Fruit fly (Drosophila melanogaster) whole organism, prepupa: ENCODE data around the gene CG33191.
A peak's percentile ranks its signal among the peaks of the same experiment; 100 is the strongest.

Source experiments
- Blimp-1 ChIP-seq: fragments of 200-800 bp; sonication (Bioruptor generic); optimal IDR thresholded peaks from 3 replicates; lab custom pipeline; 2017; ENCODE audit warnings: missing biosample characterization, missing genetic modification characterization, mild to moderate bottlenecking, moderate library complexity, missing genetic modification reagents
- CG10631 ChIP-seq: fragments of 200-800 bp; sonication (Bioruptor generic); optimal IDR thresholded peaks from 2 replicates; lab custom pipeline; 2016; ENCODE audit warnings: missing biosample characterization, missing genetic modification characterization
- CG10669 ChIP-seq: fragments of 200-800 bp; sonication (Bioruptor generic); optimal IDR thresholded peaks from 3 replicates; lab custom pipeline; 2018; ENCODE audit warnings: missing biosample characterization, mild to moderate bottlenecking, missing genetic modification characterization, moderate library complexity
- CG11294 ChIP-seq: fragments of 200-800 bp; sonication (Bioruptor generic); IDR thresholded peaks from 2 replicates; pipeline ENCODE4 v1.3.6; 2022; ENCODE audit warnings: missing biosample characterization, missing genetic modification characterization
- CG11902 ChIP-seq: fragments of 200-800 bp; sonication (Bioruptor generic); optimal IDR thresholded peaks from 3 replicates; lab custom pipeline; 2016; ENCODE audit warnings: missing biosample characterization, missing genetic modification characterization
- CG15336 ChIP-seq: fragments of 200-800 bp; sonication (Bioruptor generic); IDR thresholded peaks from 2 replicates; pipeline ENCODE4 v1.3.6; 2022; ENCODE audit warnings: missing biosample characterization, missing genetic modification characterization
- CG1621 ChIP-seq: fragments of 200-800 bp; sonication (Bioruptor generic); optimal IDR thresholded peaks from 3 replicates; lab custom pipeline; 2018; ENCODE audit warnings: missing biosample characterization, mild to moderate bottlenecking, missing genetic modification characterization
- CG3032 ChIP-seq: fragments of 200-800 bp; optimal IDR thresholded peaks from 2 replicates; lab custom pipeline; 2019; ENCODE audit warnings: missing biosample characterization, mild to moderate bottlenecking, missing genetic modification characterization, moderate library complexity
- CG31627 ChIP-seq: fragments of 200-800 bp; sonication (Bioruptor generic); optimal IDR thresholded peaks from 3 replicates; lab custom pipeline; 2016; ENCODE audit warnings: missing biosample characterization, missing genetic modification characterization
- CG34406 ChIP-seq: fragments of 200-800 bp; sonication (Bioruptor generic); optimal IDR thresholded peaks from 3 replicates; lab custom pipeline; 2016; ENCODE audit warnings: missing biosample characterization, missing genetic modification characterization
- CG3919 ChIP-seq: fragments of 200-800 bp; sonication (Bioruptor generic); optimal IDR thresholded peaks from 3 replicates; lab custom pipeline; 2016; ENCODE audit warnings: missing biosample characterization, missing genetic modification characterization
- CG6276 ChIP-seq: fragments of 200-800 bp; sonication (Bioruptor generic); optimal IDR thresholded peaks from 2 replicates; lab custom pipeline; 2017; ENCODE audit warnings: missing biosample characterization, mild to moderate bottlenecking, missing genetic modification characterization
- CG6792 ChIP-seq: fragments of 200-800 bp; sonication (Bioruptor generic); optimal IDR thresholded peaks from 3 replicates; lab custom pipeline; 2016; ENCODE audit warnings: missing biosample characterization, missing genetic modification characterization
- CG6808 ChIP-seq: fragments of 200-800 bp; sonication (Bioruptor generic); optimal IDR thresholded peaks from 3 replicates; lab custom pipeline; 2017; ENCODE audit warnings: missing biosample characterization, missing genetic modification characterization, mild to moderate bottlenecking, moderate library complexity, missing genetic modification reagents
- CG6854 ChIP-seq: fragments of 200-800 bp; sonication (Bioruptor generic); optimal IDR thresholded peaks from 2 replicates; lab custom pipeline; 2017; ENCODE audit warnings: missing biosample characterization, mild to moderate bottlenecking, missing genetic modification characterization
- CG7368 ChIP-seq: fragments of 200-800 bp; sonication (Bioruptor generic); optimal IDR thresholded peaks from 3 replicates; lab custom pipeline; 2016; ENCODE audit warnings: missing biosample characterization, missing genetic modification characterization
- CG8319 ChIP-seq: fragments of 200-800 bp; sonication (Bioruptor generic); optimal IDR thresholded peaks from 3 replicates; lab custom pipeline; 2016; ENCODE audit warnings: missing biosample characterization, missing genetic modification characterization
- CG8632 ChIP-seq: fragments of 200-800 bp; sonication (Bioruptor generic); optimal IDR thresholded peaks from 3 replicates; lab custom pipeline; 2016; ENCODE audit warnings: missing biosample characterization, missing genetic modification characterization
- CG9139 ChIP-seq: fragments of 200-800 bp; sonication (Bioruptor generic); optimal IDR thresholded peaks from 3 replicates; lab custom pipeline; 2017; ENCODE audit warnings: missing biosample characterization, mild to moderate bottlenecking, missing genetic modification characterization
- Eip78C ChIP-seq: fragments of 200-800 bp; sonication (Bioruptor generic); peaks from one replicate; lab custom pipeline; 2016; ENCODE audit warnings: missing biosample characterization, missing genetic modification characterization
- Eip93F ChIP-seq: fragments of 200-800 bp; sonication (Bioruptor generic); optimal IDR thresholded peaks from 2 replicates; lab custom pipeline; 2016; ENCODE audit warnings: missing biosample characterization, mild to moderate bottlenecking, missing genetic modification characterization
- Ets21C ChIP-seq: fragments of 200-800 bp; sonication (Bioruptor generic); optimal IDR thresholded peaks from 3 replicates; lab custom pipeline; 2016; ENCODE audit warnings: missing biosample characterization, missing genetic modification characterization
- Gug ChIP-seq: fragments of 200-800 bp; sonication (Bioruptor generic); IDR thresholded peaks from 2 replicates; pipeline ENCODE4 v1.3.6; 2022; ENCODE audit warnings: missing biosample characterization, missing genetic modification characterization
- Hr39 ChIP-seq: fragments of 200-800 bp; sonication (Bioruptor generic); optimal IDR thresholded peaks from 2 replicates; lab custom pipeline; 2016; ENCODE audit warnings: missing biosample characterization, missing genetic modification characterization
- Hr4 ChIP-seq: fragments of 200-800 bp; sonication (Bioruptor generic); optimal IDR thresholded peaks from 3 replicates; lab custom pipeline; 2016; ENCODE audit warnings: missing biosample characterization, missing genetic modification characterization
- Lpt ChIP-seq: fragments of 200-800 bp; sonication (Bioruptor generic); optimal IDR thresholded peaks from 3 replicates; lab custom pipeline; 2016; ENCODE audit warnings: missing biosample characterization, missing genetic modification characterization
- Met ChIP-seq: fragments of 200-800 bp; sonication (Bioruptor generic); optimal IDR thresholded peaks from 3 replicates; lab custom pipeline; 2016; ENCODE audit warnings: missing biosample characterization, missing genetic modification characterization
- Sox102F ChIP-seq: fragments of 200-800 bp; sonication (Bioruptor generic); optimal IDR thresholded peaks from 2 replicates; lab custom pipeline; 2016; ENCODE audit warnings: missing biosample characterization, mild to moderate bottlenecking, missing genetic modification characterization
- Sox15 ChIP-seq: fragments of 200-800 bp; sonication (Bioruptor generic); optimal IDR thresholded peaks from 3 replicates; lab custom pipeline; 2016; ENCODE audit warnings: missing biosample characterization, missing genetic modification characterization
- achi ChIP-seq: fragments of 200-800 bp; sonication (Bioruptor generic); optimal IDR thresholded peaks from 3 replicates; lab custom pipeline; 2016; ENCODE audit warnings: missing biosample characterization, missing genetic modification characterization
- acj6 ChIP-seq: fragments of 200-800 bp; sonication (Bioruptor generic); optimal IDR thresholded peaks from 3 replicates; lab custom pipeline; 2016; ENCODE audit warnings: missing biosample characterization, missing genetic modification characterization
- cyc ChIP-seq: fragments of 200-800 bp; sonication (Bioruptor generic); optimal IDR thresholded peaks from 3 replicates; lab custom pipeline; 2016; ENCODE audit warnings: missing biosample characterization, missing genetic modification characterization
- dsx ChIP-seq: fragments of 200-800 bp; optimal IDR thresholded peaks from 3 replicates; lab custom pipeline; 2019; ENCODE audit warnings: missing biosample characterization, mild to moderate bottlenecking, missing genetic modification characterization, moderate library complexity; ENCODE audit not compliant: poor library complexity, severe bottlenecking
- fd85E ChIP-seq: fragments of 200-800 bp; sonication (Bioruptor generic); optimal IDR thresholded peaks from 3 replicates; lab custom pipeline; 2016; ENCODE audit warnings: missing biosample characterization, missing genetic modification characterization
- pdm3 ChIP-seq: fragments of 200-800 bp; sonication (Bioruptor generic); optimal IDR thresholded peaks from 3 replicates; lab custom pipeline; 2016; ENCODE audit warnings: missing biosample characterization, missing genetic modification characterization
- spab ChIP-seq: fragments of 200-800 bp; sonication (Bioruptor generic); optimal IDR thresholded peaks from 2 replicates; lab custom pipeline; 2017; ENCODE audit warnings: missing biosample characterization, mild to moderate bottlenecking, missing genetic modification characterization, missing genetic modification reagents
- topi ChIP-seq: fragments of 200-800 bp; sonication (Bioruptor generic); optimal IDR thresholded peaks from 3 replicates; lab custom pipeline; 2016; ENCODE audit warnings: missing biosample characterization, missing genetic modification characterization

CG33191 gene

DNA sequence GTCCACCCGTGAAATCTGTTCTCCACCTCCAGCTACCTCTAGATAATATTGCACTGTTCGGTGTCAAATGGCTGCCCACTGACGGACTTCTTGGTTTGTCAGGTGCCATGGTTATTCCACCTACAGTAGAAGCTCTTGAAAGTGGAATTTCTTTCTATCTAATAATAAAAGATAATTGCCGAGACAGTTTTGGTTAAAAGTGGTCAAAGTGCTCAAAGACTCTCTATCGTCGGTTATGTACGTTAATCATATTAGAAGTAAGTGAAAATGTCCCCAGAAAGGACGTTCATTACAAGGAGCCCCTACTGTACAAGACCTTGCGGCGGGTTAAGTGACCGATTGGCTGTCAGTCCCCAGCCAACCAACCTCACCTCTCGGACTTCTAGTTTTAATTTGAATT is 35.5 kb downstream of the CG33191 start (continued):
- TF ChIP-seq spab (GFP tag; lab: Kevin White, UChicago) (peak; percentile 2), CG3032 (no peak), Blimp-1 (GFP tag; lab: Kevin White, UChicago) (no peak), Hr39 (GFP tag; lab: Kevin White, UChicago) (peak; percentile 71), Sox15 (GFP tag; lab: Kevin White, UChicago) (peak; percentile 23), CG8632 (GFP tag; lab: Kevin White, UChicago) (peak; percentile 41), CG6854 (GFP tag; lab: Kevin White, UChicago) (no peak), Lpt (GFP tag; lab: Kevin White, UChicago) (no peak), topi (GFP tag; lab: Kevin White, UChicago) (peak; percentile 40), CG34406 (GFP tag; lab: Kevin White, UChicago) (peak; percentile 41), CG6808 (GFP tag; lab: Kevin White, UChicago) (no peak), CG7368 (GFP tag; lab: Kevin White, UChicago) (no peak), fd85E (GFP tag; lab: Kevin White, UChicago) (no peak)

DNA sequence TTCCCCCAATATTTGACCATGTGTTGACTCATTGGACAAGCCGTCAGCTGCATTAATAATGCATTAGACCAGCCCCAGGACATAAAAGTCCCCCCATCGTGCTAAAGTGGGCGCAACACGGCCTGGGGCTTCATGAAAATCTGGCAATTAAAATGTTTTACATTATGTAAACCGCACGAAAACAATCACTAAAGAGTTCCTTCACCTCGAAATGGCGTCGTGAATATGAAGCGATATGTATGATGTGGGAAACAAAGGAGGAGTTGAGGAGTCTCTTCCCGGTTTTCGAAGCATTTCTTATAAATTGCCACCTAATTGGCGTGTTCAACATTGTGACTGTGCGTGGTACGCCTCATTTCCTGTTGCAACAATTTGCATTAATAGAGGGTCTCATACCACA is 37.1 kb downstream of the CG33191 start:
- TF ChIP-seq CG6792 (GFP tag; lab: Kevin White, UChicago) (no peak), Eip78C (GFP tag; lab: Kevin White, UChicago) (peak; percentile 15), dsx (GFP tag; lab: Kevin White, UChicago) (no peak), CG1621 (tag; lab: Kevin White, UChicago) (no peak)

DNA sequence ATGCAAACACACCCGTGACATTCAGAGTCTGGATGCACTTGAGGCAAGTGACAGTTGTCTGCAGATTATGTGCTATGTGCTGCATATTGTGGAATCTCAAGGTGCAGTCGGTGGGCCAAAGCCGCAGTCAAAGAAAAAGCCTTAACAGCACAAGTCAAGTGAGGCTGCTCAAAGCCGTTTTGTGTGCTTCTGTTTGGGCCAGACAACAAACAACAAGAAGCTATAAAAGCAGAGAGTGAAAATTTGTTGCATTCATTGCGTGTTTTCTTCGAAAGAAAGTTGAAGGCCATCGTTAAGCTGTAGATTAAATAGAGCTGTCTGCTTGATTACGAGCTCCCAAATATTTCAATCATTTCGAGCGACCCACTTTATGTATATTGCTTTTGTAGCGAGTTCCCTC is 37.8 kb downstream of the CG33191 start:
- no peak for TF ChIP-seq CG31627
- TF ChIP-seq Hr4 (GFP tag; lab: Kevin White, UChicago), result no peak
- no peak for TF ChIP-seq Ets21C (GFP tag; lab: Kevin White, UChicago)
- no peak for TF ChIP-seq Met
- peak; percentile 21 for TF ChIP-seq Eip78C (GFP tag; lab: Kevin White, UChicago)
- TF ChIP-seq CG8319, result no peak
- TF ChIP-seq Sox102F (GFP tag; lab: Kevin White, UChicago), result no peak

DNA sequence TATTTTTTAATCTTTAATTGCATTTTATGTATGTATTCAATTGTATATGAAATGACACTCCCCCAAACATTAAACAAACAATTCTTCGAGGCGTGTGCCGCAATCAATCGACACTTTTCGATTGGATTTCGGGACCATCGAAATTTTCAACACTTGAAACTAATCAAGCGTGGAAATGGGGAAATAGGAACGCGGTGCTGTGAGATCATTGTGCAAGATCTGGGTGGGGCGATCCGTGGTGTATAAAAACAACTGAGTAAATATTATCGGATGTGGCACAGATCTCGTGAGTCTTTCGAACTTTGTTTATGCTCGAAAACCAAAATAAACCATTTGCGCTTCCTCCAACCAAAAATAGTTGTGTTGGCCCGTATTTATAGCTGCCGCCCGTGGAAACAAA is 38.5 kb downstream of the CG33191 start:
- TF ChIP-seq dsx (GFP tag; lab: Kevin White, UChicago), result no peak
- no peak for TF ChIP-seq Eip93F
- no peak for TF ChIP-seq CG11902 (GFP tag; lab: Kevin White, UChicago)
- no peak for TF ChIP-seq achi (GFP tag; lab: Kevin White, UChicago)
- TF ChIP-seq acj6 (GFP tag; lab: Kevin White, UChicago), result no peak
- no peak for TF ChIP-seq CG9139 (GFP tag; lab: Kevin White, UChicago)
- TF ChIP-seq CG6276 (GFP tag; lab: Kevin White, UChicago), result no peak
- no peak for TF ChIP-seq CG3919 (GFP tag; lab: Kevin White, UChicago)
- TF ChIP-seq CG15336, result no peak
- no peak for TF ChIP-seq CG10631
- no peak for TF ChIP-seq fd85E (GFP tag; lab: Kevin White, UChicago)
- no peak for TF ChIP-seq CG1621 (tag; lab: Kevin White, UChicago)
- TF ChIP-seq pdm3 (GFP tag; lab: Kevin White, UChicago), result no peak
- no peak for TF ChIP-seq Ets21C (GFP tag; lab: Kevin White, UChicago)
- TF ChIP-seq Gug (GFP tag; lab: Robert Waterston, UW), result no peak
- TF ChIP-seq CG10669 (GFP tag; lab: Kevin White, UChicago), result no peak
- no peak for TF ChIP-seq CG11294
- no peak for TF ChIP-seq cyc
